Worm (Caenorhabditis elegans) whole organism, midembryonic: ENCODE results near the gene T07H3.7.

Source experiments
- T22C8.4 ChIP-seq: fragments of 200-800 bp; sonication (Bioruptor generic); IDR thresholded peaks from 2 replicates; pipeline ENCODE4 v1.3.6; 2022; ENCODE audit warnings: missing genetic modification characterization, missing compliant biosample characterization
- cog-1 ChIP-seq: sonication (generic microtip); optimal IDR thresholded peaks from 2 replicates; lab custom pipeline; 2016; ENCODE audit warnings: missing genetic modification characterization, missing compliant biosample characterization
- flt-1 ChIP-seq: fragments of 200-800 bp; sonication (Bioruptor generic); IDR thresholded peaks from 2 replicates; pipeline ENCODE4 v1.3.6; 2022; ENCODE audit warnings: missing genetic modification characterization, missing compliant biosample characterization
- klf-2 ChIP-seq: fragments of 200-800 bp; sonication (Bioruptor generic); conservative IDR thresholded peaks from 2 replicates; pipeline ENCODE4 v1.3.6; 2022; ENCODE audit warnings: missing genetic modification reagents, missing genetic modification characterization, missing compliant biosample characterization
- med-1 ChIP-seq: sonication (generic microtip); optimal IDR thresholded peaks from 2 replicates; lab custom pipeline; 2017; ENCODE audit warnings: missing genetic modification characterization, mild to moderate bottlenecking, missing compliant biosample characterization, antibody characterized with exemption, missing genetic modification reagents; ENCODE audit not compliant: insufficient read depth
- ref-1 ChIP-seq: fragments of 200-800 bp; sonication (Bioruptor generic); conservative IDR thresholded peaks from 2 replicates; pipeline ENCODE4 v1.3.6; 2022; ENCODE audit warnings: missing genetic modification reagents, missing genetic modification characterization, missing compliant biosample characterization
- tab-1 ChIP-seq: fragments of 200-800 bp; sonication (Bioruptor generic); IDR thresholded peaks from 2 replicates; pipeline ENCODE4 v1.3.6; 2022; ENCODE audit warnings: missing genetic modification characterization, missing compliant biosample characterization

DNA sequence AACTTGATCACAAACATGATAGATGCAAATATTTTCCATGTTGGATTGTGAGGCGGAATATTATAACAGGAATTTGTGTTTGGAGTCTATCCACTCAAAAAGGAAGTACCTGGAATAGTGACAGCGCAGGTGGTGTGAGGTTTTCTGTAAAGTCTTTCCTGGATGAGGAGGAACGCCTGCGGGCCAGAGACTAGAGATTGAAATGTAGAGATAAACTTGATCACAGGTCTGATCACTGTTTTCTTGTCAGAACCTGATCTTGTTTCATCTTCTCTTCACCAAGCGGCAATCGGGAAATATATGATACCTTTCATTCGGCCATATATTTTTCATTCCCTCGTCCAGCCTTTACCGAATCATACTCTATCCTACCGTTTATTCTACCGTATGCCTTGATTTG is 3.4 kb downstream of the T07H3.7 start, which contains the start of gene T07H3.8:
- TF ChIP-seq klf-2 = no peak
- TF ChIP-seq flt-1 = no peak
- no peak for TF ChIP-seq ref-1 (GFP tag; lab: Robert Waterston, UW)
- TF ChIP-seq med-1 = no peak
- no peak for TF ChIP-seq T22C8.4 (GFP tag; lab: Robert Waterston, UW)
- no peak for TF ChIP-seq cog-1 (tag; lab: Kevin White, UChicago)
- TF ChIP-seq tab-1 (GFP tag; lab: Robert Waterston, UW) = no peak
